Worm (Caenorhabditis elegans) whole organism, young adult: Measurements from ENCODE around the gene W06G6.20.

Experiments used
- hlh-12 ChIP-seq: sonication (generic microtip); optimal IDR thresholded peaks from 2 replicates; lab custom pipeline; 2016; ENCODE audit warnings: missing genetic modification characterization, missing compliant biosample characterization
- hlh-26 ChIP-seq: fragments of 200-800 bp; sonication (Bioruptor generic); conservative IDR thresholded peaks from 2 replicates; pipeline ENCODE4 v1.3.6; 2022; ENCODE audit warnings: missing genetic modification reagents, missing genetic modification characterization, missing compliant biosample characterization

DNA sequence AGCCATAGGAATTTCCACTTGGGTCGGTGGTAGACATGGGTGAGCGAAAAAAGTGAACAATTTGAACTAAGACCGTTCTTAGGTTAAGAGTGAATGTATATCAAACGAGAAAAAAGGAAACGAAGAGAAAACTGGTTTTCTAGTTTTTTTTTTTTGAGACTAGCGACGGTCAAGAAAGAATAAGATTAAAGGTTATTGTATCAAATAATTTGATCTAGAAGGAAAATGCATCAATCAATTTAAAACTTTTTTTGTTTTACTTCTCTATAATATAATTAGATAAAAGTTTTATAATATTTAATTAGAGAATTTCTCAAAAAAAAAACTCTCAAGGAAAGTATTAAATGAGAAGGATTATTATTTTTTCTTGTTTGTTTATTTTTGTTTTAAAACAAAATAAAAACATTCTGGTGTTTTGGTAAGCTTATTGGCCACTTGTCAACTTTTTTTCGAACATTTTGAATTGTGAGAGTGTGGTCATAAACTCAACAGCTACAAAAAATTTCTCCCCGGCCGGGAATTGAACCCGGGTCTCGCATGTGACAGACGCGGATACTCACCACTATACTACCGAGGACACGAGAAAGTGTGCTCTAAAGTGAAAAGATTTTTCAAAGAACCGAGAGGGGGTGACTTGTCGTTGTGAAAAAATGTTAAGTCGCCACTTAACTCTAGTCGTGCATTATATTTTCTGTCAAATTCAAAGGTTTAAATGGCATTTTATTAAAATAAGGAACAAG, 2.8 kb downstream of the W06G6.20 start, which contains the start of gene W06G6.17:
- TF ChIP-seq hlh-26 (GFP tag; lab: Robert Waterston, UW), result no peak
- TF ChIP-seq hlh-12 (tag; lab: Kevin White, UChicago), result no peak
